Worm (Caenorhabditis elegans): Measurements from ENCODE around the gene ostb-1.

DNA sequence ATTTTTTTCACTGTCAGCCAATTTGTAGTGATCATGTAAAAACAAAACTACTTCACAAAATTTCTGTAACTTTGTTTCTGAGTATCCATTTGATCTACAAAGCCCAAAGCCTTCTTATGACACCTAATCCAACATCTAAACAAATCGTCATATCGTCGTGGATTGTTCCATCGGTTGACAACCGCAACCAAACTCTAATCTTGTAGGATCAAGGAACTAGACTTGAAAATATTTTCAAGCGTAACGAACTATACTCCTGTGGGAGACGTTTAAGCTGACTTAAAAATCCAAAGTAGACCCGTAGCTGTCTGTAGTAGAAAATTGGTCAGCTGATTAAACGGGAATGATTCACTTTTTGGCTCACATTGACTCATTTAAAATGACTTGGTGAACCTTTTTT lies 34.7 kb upstream of the ostb-1 start:
- TF ChIP-seq ref-1 (GFP tag; conservative IDR thresholded peaks at IDR 0.05): no peak
- no peak for TF ChIP-seq med-1 (GFP tag; optimal IDR thresholded peaks at IDR 0.05; ENCODE audit: insufficient read depth)
- no peak for TF ChIP-seq ztf-29 (GFP tag; IDR thresholded peaks at IDR 0.05)
